Worm (Caenorhabditis elegans) whole organism, L4/young adult: ENCODE data around the gene C01G12.13.

Source experiments
- dao-5 ChIP-seq: sonication (generic microtip); optimal IDR thresholded peaks from 2 replicates; lab custom pipeline; 2016; ENCODE audit warnings: missing genotype, missing genetic modification characterization, moderate library complexity, missing compliant biosample characterization
- him-1 ChIP-seq: sonication (generic microtip); optimal IDR thresholded peaks from 2 replicates; lab custom pipeline; 2016; ENCODE audit warnings: missing genotype, missing genetic modification reagents, missing genetic modification characterization, missing compliant biosample characterization

ce11 chrII:14534000-14534399 is 42.5 kb upstream of the C01G12.13 start, which contains the start of gene C04H5.1:
- TF ChIP-seq dao-5 (tag; lab: Kevin White, UChicago) (no peak), him-1 (tag; lab: Kevin White, UChicago) (no peak)
